Fruit fly (Drosophila melanogaster) whole organism, embryonic: ENCODE data around the gene MFS9.

Source experiments
- Adf1 ChIP-seq: fragments of 200-800 bp; sonication (Bioruptor generic); IDR thresholded peaks from 2 replicates; pipeline ENCODE4 v1.3.6; 2022; ENCODE audit warnings: missing biosample characterization, missing genetic modification characterization
- CG2199 ChIP-seq: fragments of 200-800 bp; sonication (Bioruptor generic); IDR thresholded peaks from 3 replicates; pipeline ENCODE4 v1.3.6; 2022; ENCODE audit warnings: missing biosample characterization, missing genetic modification characterization
- CG34376 ChIP-seq: fragments of 200-800 bp; sonication (Bioruptor generic); optimal IDR thresholded peaks from 2 replicates; lab custom pipeline; 2018; ENCODE audit warnings: missing biosample characterization, mild to moderate bottlenecking, missing genetic modification characterization
- CG9727 ChIP-seq: fragments of 200-800 bp; sonication (Bioruptor generic); optimal IDR thresholded peaks from 3 replicates; lab custom pipeline; 2017; ENCODE audit warnings: missing biosample characterization, mild to moderate bottlenecking, missing genetic modification characterization
- Dref ChIP-seq: fragments of 200-800 bp; sonication (Bioruptor generic); IDR thresholded peaks from 2 replicates; pipeline ENCODE4 v1.3.6; 2022; ENCODE audit warnings: missing biosample characterization, missing genetic modification characterization
- H15 ChIP-seq: fragments of 200-800 bp; sonication (Bioruptor generic); IDR thresholded peaks from 3 replicates; pipeline ENCODE4 v1.3.6; 2022; ENCODE audit warnings: missing biosample characterization, missing genetic modification characterization
- Sry-δ ChIP-seq: fragments of 200-800 bp; sonication (Bioruptor generic); optimal IDR thresholded peaks from 2 replicates; lab custom pipeline; 2016; ENCODE audit warnings: missing biosample characterization, missing genetic modification characterization
- dan ChIP-seq: fragments of 200-800 bp; sonication (Bioruptor generic); IDR thresholded peaks from 2 replicates; pipeline ENCODE4 v1.3.6; 2022; ENCODE audit warnings: missing biosample characterization, missing genetic modification characterization
- exex ChIP-seq: fragments of 200-800 bp; sonication (Bioruptor generic); optimal IDR thresholded peaks from 4 replicates; lab custom pipeline; 2018; ENCODE audit warnings: missing biosample characterization, mild to moderate bottlenecking, missing genetic modification characterization, moderate library complexity
- jumu ChIP-seq: fragments of 200-800 bp; sonication (Bioruptor generic); optimal IDR thresholded peaks from 3 replicates; lab custom pipeline; 2016; ENCODE audit warnings: missing biosample characterization, missing genetic modification characterization
- pb ChIP-seq: fragments of 200-800 bp; sonication (Bioruptor generic); optimal IDR thresholded peaks from 3 replicates; lab custom pipeline; 2016; ENCODE audit warnings: missing biosample characterization, missing genetic modification characterization
- sd ChIP-seq: fragments of 200-800 bp; sonication (Bioruptor generic); optimal IDR thresholded peaks from 3 replicates; lab custom pipeline; 2018; ENCODE audit warnings: missing biosample characterization, mild to moderate bottlenecking, missing genetic modification characterization, moderate library complexity
- tgo ChIP-seq: fragments of 200-800 bp; sonication (Bioruptor generic); IDR thresholded peaks from 3 replicates; pipeline ENCODE4 v1.3.6; 2022; ENCODE audit warnings: missing biosample characterization, missing genetic modification characterization
- vfl ChIP-seq: fragments of 200-800 bp; sonication (Bioruptor generic); optimal IDR thresholded peaks from 2 replicates; lab custom pipeline; 2016; ENCODE audit warnings: missing biosample characterization, missing genetic modification characterization

DNA sequence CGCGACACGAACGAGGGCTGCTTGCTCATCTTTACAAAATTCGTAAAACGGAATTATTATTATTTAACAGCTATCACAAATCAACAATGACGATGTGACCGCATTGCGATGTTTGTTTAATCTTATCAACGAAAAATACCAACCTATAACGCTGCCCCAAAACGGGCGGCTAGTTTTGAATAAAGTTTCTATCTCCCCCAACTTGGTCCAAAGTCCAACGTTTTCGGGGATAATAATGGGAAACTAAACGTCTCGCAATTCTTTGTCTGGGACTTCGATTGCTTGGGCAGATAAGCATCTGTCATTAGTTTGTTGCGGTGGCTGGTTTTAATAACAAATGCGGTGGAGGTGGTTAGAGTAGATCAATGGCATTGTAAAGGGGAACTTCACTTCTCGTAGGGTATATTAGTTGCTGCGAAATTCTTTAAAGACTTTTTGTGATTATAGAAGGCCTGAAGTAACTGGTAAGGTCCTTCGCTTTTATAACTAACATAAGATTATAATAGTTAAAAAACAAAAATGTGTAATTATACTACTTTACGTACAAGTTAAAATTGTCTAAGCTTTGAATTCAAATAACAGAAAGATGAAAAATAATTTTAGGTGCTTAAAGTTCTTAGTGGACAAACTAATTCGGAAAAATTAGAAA, 47.9 kb upstream of the MFS9 start, which contains the start of gene CG15922:
- TF ChIP-seq Sry-δ (GFP tag; lab: Kevin White, UChicago) (no peak), vfl (GFP tag; lab: Kevin White, UChicago) (no peak), CG9727 (GFP tag; lab: Kevin White, UChicago) (peak; percentile 14), pb (GFP tag; lab: Kevin White, UChicago) (no peak), exex (tag; lab: Kevin White, UChicago) (peak; percentile 52), H15 (GFP tag; lab: Robert Waterston, UW) (no peak), sd (tag; lab: Kevin White, UChicago) (peak; percentile 45), CG2199 (GFP tag; lab: Robert Waterston, UW) (no peak), tgo (GFP tag; lab: Robert Waterston, UW) (no peak), Adf1 (no peak), jumu (GFP tag; lab: Kevin White, UChicago) (no peak), Dref (GFP tag; lab: Robert Waterston, UW) (no peak), dan (GFP tag; lab: Robert Waterston, UW) (no peak), CG34376 (peak; percentile 57)
